Worm (Caenorhabditis elegans) whole organism, L2 larva: ENCODE results near the gene cwn-1.
A peak's percentile ranks its signal among the peaks of the same experiment; 100 is the strongest.

Experiments
- C34F6.9 ChIP-seq: fragments of 150-350 bp; optimal IDR thresholded peaks from 2 replicates; lab custom pipeline; 2014; ENCODE audit warnings: missing biosample characterization, missing genetic modification characterization
- F13H6.1 ChIP-seq: sonication (generic microtip); optimal IDR thresholded peaks from 2 replicates; lab custom pipeline; 2016; ENCODE audit warnings: missing genetic modification characterization, missing compliant biosample characterization
- R02D3.7 ChIP-seq: fragments of 150-350 bp; optimal IDR thresholded peaks from 2 replicates; lab custom pipeline; 2014; ENCODE audit warnings: missing biosample characterization, missing genetic modification characterization
- ZK546.5 ChIP-seq: sonication (generic microtip); optimal IDR thresholded peaks from 2 replicates; lab custom pipeline; 2017; ENCODE audit warnings: missing biosample characterization, missing genetic modification characterization
- alr-1 ChIP-seq: fragments of 150-350 bp; optimal IDR thresholded peaks from 2 replicates; lab custom pipeline; 2014; ENCODE audit warnings: missing biosample characterization, missing genetic modification characterization
- blmp-1 ChIP-seq: sonication (generic microtip); optimal IDR thresholded peaks from 2 replicates; lab custom pipeline; 2017; ENCODE audit warnings: missing genetic modification characterization, mild to moderate bottlenecking, missing compliant biosample characterization, antibody characterized with exemption, moderate library complexity; ENCODE audit not compliant: insufficient read depth
- ceh-16 ChIP-seq: fragments of 150-350 bp; optimal IDR thresholded peaks from 2 replicates; lab custom pipeline; 2014; ENCODE audit warnings: missing biosample characterization, missing genetic modification characterization
- ceh-82 ChIP-seq: fragments of 150-350 bp; optimal IDR thresholded peaks from 2 replicates; lab custom pipeline; 2014; ENCODE audit warnings: missing biosample characterization, missing genetic modification characterization
- crh-2 ChIP-seq: sonication (generic microtip); optimal IDR thresholded peaks from 2 replicates; lab custom pipeline; 2017; ENCODE audit warnings: missing biosample characterization, missing genetic modification characterization
- dmd-4 ChIP-seq: sonication (generic microtip); optimal IDR thresholded peaks from 2 replicates; lab custom pipeline; 2017; ENCODE audit warnings: missing biosample characterization, missing genetic modification characterization
- gmeb-1 ChIP-seq: fragments of 150-350 bp; optimal IDR thresholded peaks from 2 replicates; lab custom pipeline; 2014; ENCODE audit warnings: missing biosample characterization, missing genetic modification characterization
- lin-11 ChIP-seq: fragments of 150-350 bp; sonication (generic microtip); optimal IDR thresholded peaks from 2 replicates; lab custom pipeline; 2014; ENCODE audit warnings: missing biosample characterization, missing genetic modification characterization, inconsistent platforms, mixed read lengths
- lin-13 ChIP-seq: fragments of 150-350 bp; optimal IDR thresholded peaks from 2 replicates; lab custom pipeline; 2014; ENCODE audit warnings: missing biosample characterization, missing genetic modification reagents, missing genetic modification characterization
- lsy-2 ChIP-seq, 2 experiments: fragments of 150-350 bp in 1 of 2; sonication (generic microtip) in 1 of 2; optimal IDR thresholded peaks; 2 replicates each; lab custom pipeline; 2014 to 2017; ENCODE audit warnings: missing biosample characterization in 2 of 2, missing genetic modification characterization in 2 of 2
- mab-5 ChIP-seq: fragments of 150-350 bp; optimal IDR thresholded peaks from 2 replicates; lab custom pipeline; 2014; ENCODE audit warnings: missing biosample characterization, missing genetic modification characterization
- mbf-1 ChIP-seq: sonication (generic microtip); optimal IDR thresholded peaks from 2 replicates; lab custom pipeline; 2017; ENCODE audit warnings: missing biosample characterization, missing genetic modification characterization
- mdl-1 ChIP-seq, 2 experiments: fragments of 150-350 bp in 1 of 2; sonication (generic microtip) in 1 of 2; optimal IDR thresholded peaks; 2 replicates each; lab custom pipeline; 2017; ENCODE audit warnings: missing biosample characterization in 2 of 2, missing genetic modification characterization in 2 of 2
- nhr-11 ChIP-seq: fragments of 150-350 bp; optimal IDR thresholded peaks from 2 replicates; lab custom pipeline; 2014; ENCODE audit warnings: missing biosample characterization, missing genetic modification characterization
- nhr-129 ChIP-seq: fragments of 150-350 bp; optimal IDR thresholded peaks from 2 replicates; lab custom pipeline; 2014; ENCODE audit warnings: missing biosample characterization, missing genetic modification characterization
- nhr-21 ChIP-seq: fragments of 150-350 bp; optimal IDR thresholded peaks from 2 replicates; lab custom pipeline; 2014; ENCODE audit warnings: missing biosample characterization, missing genetic modification characterization
- nhr-23 ChIP-seq: fragments of 150-350 bp; optimal IDR thresholded peaks from 2 replicates; lab custom pipeline; 2014; ENCODE audit warnings: missing biosample characterization, missing genetic modification reagents, missing genetic modification characterization
- nhr-237 ChIP-seq: fragments of 150-350 bp; optimal IDR thresholded peaks from 2 replicates; lab custom pipeline; 2014; ENCODE audit warnings: missing biosample characterization, missing genetic modification characterization
- nhr-77 ChIP-seq: fragments of 150-350 bp; optimal IDR thresholded peaks from 2 replicates; lab custom pipeline; 2014; ENCODE audit warnings: missing biosample characterization, missing genetic modification characterization
- peb-1 ChIP-seq: fragments of 150-350 bp; optimal IDR thresholded peaks from 2 replicates; lab custom pipeline; 2014; ENCODE audit warnings: missing biosample characterization, missing genetic modification characterization
- sem-4 ChIP-seq: fragments of 150-350 bp; optimal IDR thresholded peaks from 2 replicates; lab custom pipeline; 2014; ENCODE audit warnings: missing biosample characterization, missing genetic modification reagents, missing genetic modification characterization
- skn-1 ChIP-seq: sonication (generic microtip); optimal IDR thresholded peaks from 2 replicates; lab custom pipeline; 2017; ENCODE audit warnings: missing biosample characterization, missing genetic modification characterization
- sma-3 ChIP-seq: sonication (generic microtip); optimal IDR thresholded peaks from 2 replicates; lab custom pipeline; 2016; ENCODE audit warnings: missing genetic modification reagents, missing genetic modification characterization, missing compliant biosample characterization
- sma-9 ChIP-seq, 2 experiments: fragments of 150-350 bp in 1 of 2; sonication (generic microtip) in 1 of 2; optimal IDR thresholded peaks; 2 replicates each; lab custom pipeline; 2014 to 2016; ENCODE audit warnings: missing genetic modification characterization in 2 of 2, mild to moderate bottlenecking in 1 of 2, missing biosample characterization in 1 of 2, missing compliant biosample characterization in 1 of 2, missing genetic modification reagents in 1 of 2, moderate library complexity in 1 of 2
- unc-39 ChIP-seq: fragments of 150-350 bp; optimal IDR thresholded peaks from 2 replicates; lab custom pipeline; 2014; ENCODE audit warnings: missing biosample characterization, missing genetic modification characterization
- unc-55 ChIP-seq: fragments of 150-350 bp; sonication (generic microtip); optimal IDR thresholded peaks from 3 replicates; lab custom pipeline; 2014; ENCODE audit warnings: missing biosample characterization, missing genetic modification reagents, missing genetic modification characterization
- unc-62 ChIP-seq: fragments of 150-350 bp; optimal IDR thresholded peaks from 2 replicates; lab custom pipeline; 2014; ENCODE audit warnings: missing biosample characterization, missing genetic modification reagents, missing genetic modification characterization
- ztf-11 ChIP-seq: sonication (generic microtip); optimal IDR thresholded peaks from 2 replicates; lab custom pipeline; 2017; ENCODE audit warnings: missing biosample characterization, missing genetic modification characterization
- ztf-4 ChIP-seq: fragments of 150-350 bp; optimal IDR thresholded peaks from 2 replicates; lab custom pipeline; 2014; ENCODE audit warnings: missing biosample characterization, missing genetic modification characterization

The cwn-1 gene

ce11 chrII:155904-156303 lies 22.5 kb upstream of the cwn-1 start, which contains the start of gene mrpl-28 (continued):
- peak; percentile 93 for TF ChIP-seq F13H6.1 (tag; lab: Kevin White, UChicago)
- peak; percentile 79 for TF ChIP-seq ceh-82 (tag; lab: Kevin White, UChicago)
- TF ChIP-seq unc-55 (GFP tag; lab: Kevin White, UChicago), result peak; percentile 98
- TF ChIP-seq sma-3 (GFP tag; lab: Kevin White, UChicago), result peak; percentile 95
- peak; percentile 90 to 95 for TF ChIP-seq lsy-2 (tag; optimal IDR thresholded peaks at IDR 0.05; lab: Kevin White, UChicago)
- peak; percentile 86 for TF ChIP-seq ztf-4 (tag; lab: Kevin White, UChicago)
- peak; percentile 96 for TF ChIP-seq lin-11
- peak; percentile 86 for TF ChIP-seq sem-4 (tag; lab: Kevin White, UChicago)
- peak; percentile 95 for TF ChIP-seq mab-5 (tag; lab: Kevin White, UChicago)
- TF ChIP-seq gmeb-1, result peak; percentile 97
- TF ChIP-seq lin-13 (GFP tag; lab: Kevin White, UChicago), result peak; percentile 95
- TF ChIP-seq crh-2 (tag; lab: Kevin White, UChicago), result peak; percentile 95
- no peak for TF ChIP-seq ztf-11 (tag; lab: Kevin White, UChicago)
- TF ChIP-seq nhr-77 (tag; lab: Kevin White, UChicago), result peak; percentile 29
- TF ChIP-seq nhr-237 (tag; lab: Kevin White, UChicago), result peak; percentile 52
- no peak for TF ChIP-seq skn-1 (tag; lab: Kevin White, UChicago)
- TF ChIP-seq ZK546.5 (tag; lab: Kevin White, UChicago), result peak; percentile 55
- TF ChIP-seq dmd-4 (tag; lab: Kevin White, UChicago), result no peak
- peak; percentile 95 for TF ChIP-seq C34F6.9 (tag; lab: Kevin White, UChicago)

- TF ChIP-seq peb-1 (tag; lab: Kevin White, UChicago), result no peak
- no peak for TF ChIP-seq nhr-237 (tag; lab: Kevin White, UChicago)
- TF ChIP-seq R02D3.7 (tag; lab: Kevin White, UChicago), result no peak
- no peak for TF ChIP-seq mab-5 (tag; lab: Kevin White, UChicago)
- TF ChIP-seq ceh-16 (tag; lab: Kevin White, UChicago), result no peak
- TF ChIP-seq sma-9 (GFP tag; optimal IDR thresholded peaks at IDR 0.05; lab: Kevin White, UChicago), result no peak
- no peak for TF ChIP-seq sma-9 (tag; optimal IDR thresholded peaks at IDR 0.05; lab: Kevin White, UChicago)
- no peak for TF ChIP-seq nhr-11
- no peak for TF ChIP-seq mdl-1 (tag; optimal IDR thresholded peaks at IDR 0.05; lab: Kevin White, UChicago)
- no peak for TF ChIP-seq unc-62 (GFP tag; lab: Kevin White, UChicago)
- TF ChIP-seq skn-1 (tag; lab: Kevin White, UChicago), result no peak
- TF ChIP-seq alr-1 (tag; lab: Kevin White, UChicago), result no peak
Measured at ce11 chrII:152283-152682, 18.9 kb upstream of the cwn-1 start, which contains the start of gene T25D3.3. T25D3.3 (plus strand) TSS chrII:152583.

- TF ChIP-seq ZK546.5 (tag; lab: Kevin White, UChicago) (no peak), sem-4 (tag; lab: Kevin White, UChicago) (no peak), mbf-1 (tag; lab: Kevin White, UChicago) (no peak), mab-5 (tag; lab: Kevin White, UChicago) (no peak), lsy-2 (tag; optimal IDR thresholded peaks at IDR 0.05; lab: Kevin White, UChicago) (no peak), nhr-21 (tag; lab: Kevin White, UChicago) (no peak), blmp-1 (tag; lab: Kevin White, UChicago) (no peak), ztf-4 (tag; lab: Kevin White, UChicago) (no peak), dmd-4 (tag; lab: Kevin White, UChicago) (no peak), nhr-23 (tag; lab: Kevin White, UChicago) (no peak), unc-39 (tag; lab: Kevin White, UChicago) (no peak), nhr-129 (tag; lab: Kevin White, UChicago) (no peak)
Measured at ce11 chrII:151495-151894, 18.1 kb upstream of the cwn-1 start.

- TF ChIP-seq lsy-2 (tag; optimal IDR thresholded peaks at IDR 0.05; lab: Kevin White, UChicago), result no peak
- TF ChIP-seq skn-1 (tag; lab: Kevin White, UChicago), result no peak
- peak; percentile 14 for TF ChIP-seq unc-55 (GFP tag; lab: Kevin White, UChicago)
- TF ChIP-seq mbf-1 (tag; lab: Kevin White, UChicago), result no peak
Measured at ce11 chrII:146933-147332, 13.5 kb upstream of the cwn-1 start, which contains the start of gene T25D3.4. T25D3.4 (plus strand) TSS chrII:147233.
